Fruit fly (Drosophila melanogaster): Measurements from ENCODE around the gene Dd.

Gene Dd

DNA sequence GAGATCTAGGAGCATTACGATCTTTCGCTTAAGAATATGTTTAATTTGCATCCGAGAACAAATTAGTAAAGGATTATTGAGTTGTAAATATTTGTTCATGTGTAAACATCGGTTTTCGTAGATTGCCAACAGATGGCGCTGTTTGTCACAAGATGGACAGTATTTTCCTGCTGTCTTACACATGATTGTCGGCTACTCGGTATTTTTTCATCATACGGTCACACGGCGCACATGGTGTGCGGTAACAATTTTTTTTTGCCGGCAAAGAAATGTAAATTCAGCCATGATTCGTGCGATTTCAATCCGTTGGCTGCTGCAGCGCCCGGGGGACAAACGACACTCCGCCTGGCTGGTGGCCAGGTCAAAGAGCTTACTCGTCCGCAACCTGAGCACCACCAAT, 39.1 kb upstream of the Dd start, which contains the start of the genes bbx and waw (continued):
- TF ChIP-seq emc (GFP tag; optimal IDR thresholded peaks at IDR 0.05) (no peak), CG10979 (tag; optimal IDR thresholded peaks at IDR 0.05) (peak; percentile 96), maf-S (GFP tag; optimal IDR thresholded peaks at IDR 0.05) (peak; percentile 50), Doc2 (GFP tag; IDR thresholded peaks at IDR 0.05) (no peak), CG13123 (GFP tag; optimal IDR thresholded peaks at IDR 0.05) (no peak), Ptx1 (GFP tag; IDR thresholded peaks at IDR 0.05) (no peak), Optix (GFP tag; IDR thresholded peaks at IDR 0.05) (no peak), dm (GFP tag; optimal IDR thresholded peaks at IDR 0.05) (peak; percentile 84), CG7745 (tag; optimal IDR thresholded peaks at IDR 0.05) (no peak), CG15696 (tag; optimal IDR thresholded peaks at IDR 0.05) (peak; percentile 66), tgo (GFP tag; IDR thresholded peaks at IDR 0.05) (no peak), Aef1 (GFP tag; IDR thresholded peaks at IDR 0.05) (no peak), CG15073 (GFP tag; optimal IDR thresholded peaks at IDR 0.05) (no peak), Hr3 (GFP tag; optimal IDR thresholded peaks at IDR 0.05) (no peak), az2 (GFP tag; optimal IDR thresholded peaks at IDR 0.05) (no peak), Vsx1 (GFP tag; optimal IDR thresholded peaks at IDR 0.05) (no peak), ci (GFP tag; IDR thresholded peaks at IDR 0.05) (no peak; the same call in 2 of the 3 replicates), Six4 (GFP tag; optimal IDR thresholded peaks at IDR 0.05) (no peak), da (GFP tag; optimal IDR thresholded peaks at IDR 0.05) (no peak), btn (GFP tag; optimal IDR thresholded peaks at IDR 0.05) (no peak), CG3995 (GFP tag; optimal IDR thresholded peaks at IDR 0.05) (peak; percentile 3), sd (tag; optimal IDR thresholded peaks at IDR 0.05) (no peak), dmrt11E (tag; optimal IDR thresholded peaks at IDR 0.05) (peak; percentile 13), CG8944 (GFP tag; optimal IDR thresholded peaks at IDR 0.05) (no peak), CkIIα-i1 (GFP tag; IDR thresholded peaks at IDR 0.05) (no peak), Jarid2 (GFP tag; optimal IDR thresholded peaks at IDR 0.05) (no peak), Drgx (GFP tag; IDR thresholded peaks at IDR 0.05) (no peak), Med (GFP tag) (peak; percentile 75), sens (GFP tag) (peak; percentile 85), sob (GFP tag; IDR thresholded peaks at IDR 0.05) (no peak), CG12659 (GFP tag; optimal IDR thresholded peaks at IDR 0.05) (peak; percentile 68), ro (GFP tag; IDR thresholded peaks at IDR 0.05) (no peak), org-1 (GFP tag; optimal IDR thresholded peaks at IDR 0.05) (no peak), CG17328 (GFP tag; IDR thresholded peaks at IDR 0.05) (no peak), CG12155 (GFP tag; optimal IDR thresholded peaks at IDR 0.05) (no peak), crol (GFP tag; IDR thresholded peaks at IDR 0.05) (no peak), CG2889 (GFP tag; IDR thresholded peaks at IDR 0.05) (no peak), Hr78 (GFP tag; optimal IDR thresholded peaks at IDR 0.05) (no peak), Ets65A (GFP tag) (no peak), lov (optimal IDR thresholded peaks at IDR 0.05) (no peak), lov (GFP tag; IDR thresholded peaks at IDR 0.05) (no peak), C15 (GFP tag; IDR thresholded peaks at IDR 0.05) (no peak), fu2 (GFP tag; optimal IDR thresholded peaks at IDR 0.05) (no peak), Hsf (GFP tag; optimal IDR thresholded peaks at IDR 0.05) (peak; percentile 17), CG5180 (GFP tag; optimal IDR thresholded peaks at IDR 0.05) (no peak), CG13296 (GFP tag; optimal IDR thresholded peaks at IDR 0.05) (no peak), Fer1 (GFP tag; optimal IDR thresholded peaks at IDR 0.05) (peak; percentile 44), CG17568 (GFP tag; optimal IDR thresholded peaks at IDR 0.05) (no peak), CG2202 (tag; optimal IDR thresholded peaks at IDR 0.05) (no peak), CG17361 (GFP tag; IDR thresholded peaks at IDR 0.05) (peak; percentile 20; the same call in 1 of the 3 replicates), abd-A (tag; optimal IDR thresholded peaks at IDR 0.05) (no peak), gce (GFP tag; IDR thresholded peaks at IDR 0.05) (no peak), CG5953 (GFP tag; IDR thresholded peaks at IDR 0.05) (no peak), PHDP (tag; optimal IDR thresholded peaks at IDR 0.05) (peak; percentile 36)

Data from whole organism, embryonic.